Worm (Caenorhabditis elegans): ENCODE measurements around the gene F49E8.6.

F49E8.6 gene

DNA sequence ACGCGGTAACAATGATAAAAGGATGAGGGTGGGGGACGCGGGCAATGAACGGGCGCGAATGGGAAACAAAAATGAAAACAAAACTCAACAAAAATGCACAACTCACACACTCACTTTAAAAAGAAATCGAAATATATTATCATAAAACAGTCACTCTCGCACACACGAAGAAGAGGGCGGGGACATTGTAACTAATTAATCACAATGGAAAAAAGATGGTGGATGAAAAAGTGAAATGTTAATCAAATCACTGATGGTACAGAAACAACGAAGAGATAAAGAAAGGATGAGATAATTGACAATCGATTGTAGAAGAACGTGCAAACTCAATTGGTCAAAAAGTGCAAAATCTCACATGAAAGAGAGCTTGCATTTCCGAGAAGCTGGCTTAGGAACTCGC lies 4.8 kb upstream of the F49E8.6 start:
- no peak for TF ChIP-seq nhr-12 (tag; optimal IDR thresholded peaks at IDR 0.05)

DNA sequence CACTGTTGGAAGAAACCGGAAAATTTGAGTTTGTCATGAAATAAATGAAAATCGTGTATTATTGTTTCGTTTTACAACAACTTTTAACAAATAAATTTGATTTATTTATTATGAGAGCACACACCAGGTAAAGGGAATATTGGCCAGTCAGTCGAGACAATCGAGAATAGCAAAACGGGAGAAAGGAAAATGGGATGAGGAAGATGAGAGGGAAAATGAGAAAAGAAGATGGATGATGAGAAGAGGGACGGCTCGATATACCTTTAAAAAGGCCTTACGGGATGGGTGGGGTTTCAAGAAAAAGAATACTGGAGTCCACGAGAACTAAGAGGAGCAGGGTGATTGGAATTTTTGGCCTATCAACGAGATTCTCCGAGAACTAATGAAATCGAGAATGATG lies 4.2 kb upstream of the F49E8.6 start:
- TF ChIP-seq egl-27 (tag; optimal IDR thresholded peaks at IDR 0.05) (no peak), nhr-11 (tag; optimal IDR thresholded peaks at IDR 0.05) (no peak), nhr-77 (tag; optimal IDR thresholded peaks at IDR 0.05) (no peak), pqm-1 (tag; optimal IDR thresholded peaks at IDR 0.05) (no peak), daf-12 (tag; optimal IDR thresholded peaks at IDR 0.05) (no peak), mdl-1 (tag; optimal IDR thresholded peaks at IDR 0.05) (no peak), mml-1 (tag; optimal IDR thresholded peaks at IDR 0.05) (no peak), ceh-82 (tag; optimal IDR thresholded peaks at IDR 0.05) (no peak), nhr-12 (tag; optimal IDR thresholded peaks at IDR 0.05) (no peak), zag-1 (tag; optimal IDR thresholded peaks at IDR 0.05) (no peak), nhr-25 (tag; optimal IDR thresholded peaks at IDR 0.05) (no peak)

DNA sequence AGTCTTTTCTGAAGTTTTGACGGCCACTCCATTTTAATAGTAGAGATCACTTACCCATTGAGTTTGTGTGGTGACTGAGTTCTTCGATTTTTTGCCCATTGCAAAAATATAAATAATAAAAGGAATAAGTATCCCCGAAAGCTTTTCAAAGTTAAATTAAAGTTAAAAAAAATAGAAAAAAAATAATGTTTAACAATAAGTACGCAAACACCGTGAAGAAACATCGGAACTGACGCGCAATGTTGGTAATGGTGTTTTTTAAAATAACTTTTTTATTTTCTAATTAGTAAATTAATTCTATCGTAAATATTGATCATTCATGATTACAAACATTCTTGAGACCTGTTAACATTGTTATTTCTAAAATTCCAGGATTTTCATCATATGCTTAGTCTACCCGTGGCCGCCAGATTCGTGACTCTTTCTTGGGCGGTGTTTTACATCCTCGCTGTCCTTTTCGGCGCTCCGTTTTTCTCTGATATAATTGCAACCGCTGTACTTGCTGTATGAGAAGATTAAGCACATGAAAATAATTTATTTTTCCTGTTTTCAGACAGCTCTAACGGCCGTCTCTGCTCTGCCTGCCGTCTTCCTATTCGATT lies 1.9 kb upstream of the F49E8.6 start, which contains the start of the genes F49E8.7, F49E8.8 and nprl-2:
F49E8.7 (minus strand) TSS at position 101 of the 602 bp plus-strand sequence.
F49E8.8 (plus strand) TSS at position 373 of the 602 bp plus-strand sequence.
nprl-2 (plus strand) TSS at position 552 of the 602 bp plus-strand sequence.
- TF ChIP-seq ceh-16 (tag; optimal IDR thresholded peaks at IDR 0.05) (no peak), pha-4 (tag; optimal IDR thresholded peaks at IDR 0.05) (peak; percentile 32)

DNA sequence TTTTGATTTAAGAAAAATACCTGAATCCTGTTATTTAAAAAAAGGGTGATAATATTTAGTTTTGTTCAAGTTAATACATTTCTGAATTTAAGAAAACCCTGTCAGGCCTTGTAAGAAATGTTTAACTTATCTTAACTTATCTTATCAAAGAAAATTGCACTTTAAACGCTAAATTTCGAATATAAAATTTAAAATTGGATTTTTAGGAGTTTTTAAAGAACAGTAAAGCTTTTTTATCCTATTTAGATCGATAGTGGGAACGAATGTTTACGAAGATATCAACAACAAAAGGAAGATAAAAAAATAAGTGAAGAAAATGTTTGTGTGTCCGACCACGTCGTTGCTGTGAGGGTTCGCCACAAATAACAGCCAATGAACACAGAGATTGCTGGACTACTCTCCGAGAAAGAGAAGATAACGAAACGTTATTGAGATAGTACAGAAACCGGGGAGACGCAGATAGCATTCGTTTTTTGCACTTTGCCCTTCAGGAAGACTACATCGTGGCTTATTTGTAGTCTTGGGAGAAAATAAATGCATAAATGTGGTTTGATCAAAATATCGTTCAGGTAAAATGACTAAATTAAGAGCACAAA lies 1.4 kb downstream of the F49E8.6 start, which contains the start of gene dif-1:
dif-1 (minus strand) TSS at position 51 of the 596 bp plus-strand sequence.
- TF ChIP-seq ceh-28 (tag; optimal IDR thresholded peaks at IDR 0.05) (peak; percentile 26), unc-62 (GFP tag; optimal IDR thresholded peaks at IDR 0.05) (no peak), pha-4 (tag; optimal IDR thresholded peaks at IDR 0.05) (peak; percentile 55), ztf-11 (tag; optimal IDR thresholded peaks at IDR 0.05) (no peak), skn-1 (tag; optimal IDR thresholded peaks at IDR 0.05) (peak; percentile 21), nhr-43 (tag; optimal IDR thresholded peaks at IDR 0.05; ENCODE audit: poor library complexity, severe bottlenecking) (no peak), daf-12 (tag; optimal IDR thresholded peaks at IDR 0.05) (no peak), zag-1 (tag; optimal IDR thresholded peaks at IDR 0.05) (no peak), pqm-1 (tag; optimal IDR thresholded peaks at IDR 0.05) (peak; percentile 70), ama-1 (optimal IDR thresholded peaks at IDR 0.05) (peak; percentile 59), elt-2 (tag; optimal IDR thresholded peaks at IDR 0.05) (peak; percentile 83), jun-1 (tag; optimal IDR thresholded peaks at IDR 0.05) (peak; percentile 65), snpc-4 (tag; optimal IDR thresholded peaks at IDR 0.05) (peak; percentile 41), nfya-1 (tag; optimal IDR thresholded peaks at IDR 0.05; ENCODE audit: insufficient read depth) (peak; percentile 93), mml-1 (tag; optimal IDR thresholded peaks at IDR 0.05) (no peak), nhr-23 (tag; optimal IDR thresholded peaks at IDR 0.05) (no peak)

DNA sequence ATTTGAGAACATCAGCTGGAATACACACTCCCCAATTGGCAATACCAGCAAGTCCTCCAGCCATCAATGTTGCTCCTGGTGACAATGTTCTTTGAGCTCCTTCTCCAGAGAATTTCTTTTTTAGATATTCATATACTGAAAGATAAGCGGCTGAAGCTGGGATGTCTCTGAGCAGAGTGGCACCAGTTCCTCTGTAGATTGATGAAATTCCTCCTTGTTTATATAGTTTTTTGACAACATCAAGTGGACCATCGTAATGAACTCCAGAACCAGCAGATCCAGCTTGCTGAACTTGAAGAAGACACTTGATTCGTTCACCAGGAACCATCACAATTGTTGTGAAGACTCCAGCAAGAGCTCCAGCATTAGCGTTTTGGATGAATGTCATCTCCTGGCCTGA lies 2.4 kb downstream of the F49E8.6 start:
- TF ChIP-seq egl-27 (tag; optimal IDR thresholded peaks at IDR 0.05) (no peak), unc-62 (GFP tag; optimal IDR thresholded peaks at IDR 0.05) (no peak), nhr-43 (tag; optimal IDR thresholded peaks at IDR 0.05; ENCODE audit: poor library complexity, severe bottlenecking) (no peak), nhr-25 (tag; optimal IDR thresholded peaks at IDR 0.05) (no peak), nhr-67 (tag; optimal IDR thresholded peaks at IDR 0.05) (no peak), ceh-16 (tag; optimal IDR thresholded peaks at IDR 0.05) (no peak), tbx-2 (tag; optimal IDR thresholded peaks at IDR 0.05) (no peak), pha-4 (tag; optimal IDR thresholded peaks at IDR 0.05) (no peak), nfya-1 (tag; optimal IDR thresholded peaks at IDR 0.05; ENCODE audit: insufficient read depth) (no peak), ceh-9 (tag; optimal IDR thresholded peaks at IDR 0.05) (no peak), jun-1 (tag; optimal IDR thresholded peaks at IDR 0.05) (no peak), skn-1 (tag; optimal IDR thresholded peaks at IDR 0.05) (no peak)

DNA sequence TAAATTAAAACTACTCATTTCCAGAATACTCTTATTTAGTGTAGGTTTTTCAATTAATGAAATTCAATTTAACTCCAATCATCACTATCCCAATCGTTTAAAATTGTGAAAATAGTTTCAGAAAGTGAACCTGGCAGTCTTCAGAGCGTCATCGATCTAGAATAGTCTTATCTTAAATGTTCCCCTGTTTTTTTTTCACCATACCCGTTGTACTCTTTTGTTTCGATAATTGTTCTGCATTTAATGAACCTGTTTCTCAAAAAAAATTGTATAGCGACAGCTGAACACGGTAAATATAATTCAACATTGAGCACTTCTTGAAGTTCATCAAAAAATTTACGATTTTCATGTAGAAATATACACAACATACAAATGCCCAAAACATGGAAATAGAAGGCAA lies 3.2 kb downstream of the F49E8.6 start:
- TF ChIP-seq elt-1 (tag; optimal IDR thresholded peaks at IDR 0.05) = no peak
- TF ChIP-seq eor-1 (tag; optimal IDR thresholded peaks at IDR 0.05) = no peak
- TF ChIP-seq elt-2 (tag; optimal IDR thresholded peaks at IDR 0.05) = peak; percentile 9
- TF ChIP-seq pqm-1 (tag; optimal IDR thresholded peaks at IDR 0.05) = no peak
- no peak for TF ChIP-seq elt-3 (tag; optimal IDR thresholded peaks at IDR 0.05)
- TF ChIP-seq ceh-82 (tag; optimal IDR thresholded peaks at IDR 0.05) = no peak
- no peak for TF ChIP-seq aly-2 (tag; optimal IDR thresholded peaks at IDR 0.05)
- TF ChIP-seq ama-1 (optimal IDR thresholded peaks at IDR 0.05) = no peak
- TF ChIP-seq egl-27 (tag; optimal IDR thresholded peaks at IDR 0.05) = no peak
- TF ChIP-seq jun-1 (tag; optimal IDR thresholded peaks at IDR 0.05) = no peak
- no peak for TF ChIP-seq nfya-1 (tag; optimal IDR thresholded peaks at IDR 0.05; ENCODE audit: insufficient read depth)
- peak; percentile 38 for TF ChIP-seq nhr-43 (tag; optimal IDR thresholded peaks at IDR 0.05; ENCODE audit: poor library complexity, severe bottlenecking)
- TF ChIP-seq nhr-25 (tag; optimal IDR thresholded peaks at IDR 0.05) = no peak
- no peak for TF ChIP-seq nhr-67 (tag; optimal IDR thresholded peaks at IDR 0.05)
- no peak for TF ChIP-seq snpc-4 (tag; optimal IDR thresholded peaks at IDR 0.05)
- no peak for TF ChIP-seq egl-5 (tag; optimal IDR thresholded peaks at IDR 0.05)

Data from whole organism, L3 larva.